Worm (Caenorhabditis elegans) whole organism, early embryonic: ENCODE measurements around the gene pals-22.
"Not testable (repeated sequence)": the region's sequence is repeated elsewhere in the genome, so short reads cannot be mapped to it uniquely, and the experiment has no call there.

ENCODE experiments used
- B0310.2 ChIP-seq: sonication (generic microtip); optimal IDR thresholded peaks from 2 replicates; lab custom pipeline; 2016; ENCODE audit warnings: mild to moderate bottlenecking, missing genetic modification characterization, missing compliant biosample characterization
- F13C5.2 ChIP-seq: sonication (generic microtip); optimal IDR thresholded peaks from 2 replicates; lab custom pipeline; 2017; ENCODE audit warnings: mild to moderate bottlenecking, missing genetic modification characterization, inconsistent platforms, missing compliant biosample characterization
- aly-1 ChIP-seq: sonication (generic microtip); optimal IDR thresholded peaks from 2 replicates; lab custom pipeline; 2016; ENCODE audit warnings: missing genetic modification characterization, missing compliant biosample characterization
- ama-1 ChIP-seq: fragments of 150-350 bp; optimal IDR thresholded peaks from 2 replicates; lab custom pipeline; 2014
- ceh-13 ChIP-seq: fragments of 200-800 bp; sonication (Bioruptor generic); optimal IDR thresholded peaks from 2 replicates; lab custom pipeline; 2018; ENCODE audit warnings: mild to moderate bottlenecking, missing genetic modification characterization, missing compliant biosample characterization
- ceh-36 ChIP-seq: sonication (generic microtip); optimal IDR thresholded peaks from 2 replicates; lab custom pipeline; 2016; ENCODE audit warnings: missing genetic modification characterization, inconsistent platforms, missing compliant biosample characterization
- ets-7 ChIP-seq: sonication (generic microtip); optimal IDR thresholded peaks from 2 replicates; lab custom pipeline; 2016; ENCODE audit warnings: missing genotype, missing genetic modification characterization, missing compliant biosample characterization
- flt-1 ChIP-seq: fragments of 200-800 bp; sonication (Bioruptor generic); IDR thresholded peaks from 2 replicates; pipeline ENCODE4 v1.3.6; 2022; ENCODE audit warnings: missing genetic modification characterization, missing compliant biosample characterization
- hmbx-1 ChIP-seq: sonication (generic microtip); optimal IDR thresholded peaks from 2 replicates; lab custom pipeline; 2016; ENCODE audit warnings: mild to moderate bottlenecking, missing genetic modification characterization, missing compliant biosample characterization
- hmg-4 ChIP-seq: fragments of 200-800 bp; sonication (Bioruptor generic); optimal IDR thresholded peaks from 2 replicates; lab custom pipeline; 2018; ENCODE audit warnings: mild to moderate bottlenecking, missing genetic modification characterization, missing compliant biosample characterization
- hnd-1 ChIP-seq: sonication (generic microtip); optimal IDR thresholded peaks from 2 replicates; lab custom pipeline; 2016; ENCODE audit warnings: missing genetic modification characterization, missing compliant biosample characterization
- pes-1 ChIP-seq: fragments of 200-800 bp; sonication (Bioruptor generic); IDR thresholded peaks from 2 replicates; pipeline ENCODE4 v1.3.6; 2022; ENCODE audit warnings: missing genetic modification reagents, missing genetic modification characterization, missing compliant biosample characterization
- scrt-1 ChIP-seq: fragments of 200-800 bp; sonication (Bioruptor generic); IDR thresholded peaks from 2 replicates; pipeline ENCODE4 v1.3.6; 2022; ENCODE audit warnings: missing genetic modification characterization, missing compliant biosample characterization
- sea-1 ChIP-seq: fragments of 200-800 bp; sonication (Bioruptor generic); conservative IDR thresholded peaks from 2 replicates; pipeline ENCODE4 v1.3.6; 2022; ENCODE audit warnings: missing genetic modification characterization, missing compliant biosample characterization
- tbx-11 ChIP-seq: fragments of 200-800 bp; sonication (Bioruptor generic); IDR thresholded peaks from 2 replicates; pipeline ENCODE4 v1.3.6; 2022; ENCODE audit warnings: missing genetic modification characterization, missing compliant biosample characterization
- tbx-37 ChIP-seq: fragments of 200-800 bp; sonication (Bioruptor generic); conservative IDR thresholded peaks from 2 replicates; pipeline ENCODE4 v1.3.6; 2022; ENCODE audit warnings: missing genetic modification reagents, missing genetic modification characterization, missing compliant biosample characterization
- tra-4 ChIP-seq: sonication (generic microtip); optimal IDR thresholded peaks from 2 replicates; lab custom pipeline; 2017; ENCODE audit warnings: missing genetic modification characterization, missing compliant biosample characterization

Gene pals-22

ce11 chrIII:97018-97417, 35.2 kb upstream of the pals-22 start, which contains the start of gene C29F9.8:
Gene C29F9.8 (minus strand): TSS chrIII:97118.
- not testable (repeated sequence) for TF ChIP-seq tbx-11 (GFP tag; lab: Robert Waterston, UW); scrt-1 (GFP tag; lab: Robert Waterston, UW); F13C5.2

ce11 chrIII:98822-99221, 33.4 kb upstream of the pals-22 start, which contains the start of gene C29F9.9:
Gene C29F9.9 (minus strand): TSS chrIII:98922.
- TF ChIP-seq sea-1 (GFP tag; lab: Robert Waterston, UW); flt-1 (GFP tag; lab: Robert Waterston, UW); hmbx-1 (tag; lab: Kevin White, UChicago): not testable (repeated sequence)

ce11 chrIII:114603-115002, 17.6 kb upstream of the pals-22 start, which contains the start of gene C29F9.6:
Gene C29F9.6 (plus strand): TSS chrIII:114903.
- TF ChIP-seq hmbx-1 (tag; lab: Kevin White, UChicago): no peak
- TF ChIP-seq tbx-11 (GFP tag; lab: Robert Waterston, UW): no peak
- no peak for TF ChIP-seq tbx-37
- no peak for TF ChIP-seq pes-1 (GFP tag; lab: Robert Waterston, UW)
- TF ChIP-seq scrt-1 (GFP tag; lab: Robert Waterston, UW): no peak
- no peak for TF ChIP-seq sea-1 (GFP tag; lab: Robert Waterston, UW)
- TF ChIP-seq ama-1 (lab: Kevin White, UChicago): no peak
- no peak for TF ChIP-seq F13C5.2
- no peak for TF ChIP-seq tra-4 (tag; lab: Kevin White, UChicago)
- no peak for TF ChIP-seq ceh-36 (tag; lab: Kevin White, UChicago)
- TF ChIP-seq ets-7 (tag; lab: Kevin White, UChicago): no peak
- TF ChIP-seq hmg-4: no peak
- TF ChIP-seq ceh-13 (GFP tag; lab: Kevin White, UChicago): no peak
- TF ChIP-seq flt-1 (GFP tag; lab: Robert Waterston, UW): no peak
- TF ChIP-seq aly-1 (tag; lab: Kevin White, UChicago): no peak

- TF ChIP-seq tbx-11 (GFP tag; lab: Robert Waterston, UW) (no peak), ets-7 (tag; lab: Kevin White, UChicago) (no peak), hmg-4 (no peak), B0310.2 (tag; lab: Kevin White, UChicago) (no peak), sea-1 (GFP tag; lab: Robert Waterston, UW) (no peak), tra-4 (tag; lab: Kevin White, UChicago) (no peak), ama-1 (lab: Kevin White, UChicago) (no peak)
Observed at ce11 chrIII:117210-117609, 15.0 kb upstream of the pals-22 start, which contains the start of gene C29F9.5. Gene C29F9.5 (plus strand): TSS chrIII:117510.

ce11 chrIII:117857-118256, 14.4 kb upstream of the pals-22 start:
- TF ChIP-seq tra-4 (tag; lab: Kevin White, UChicago) (no peak), ceh-13 (GFP tag; lab: Kevin White, UChicago) (no peak), ceh-36 (tag; lab: Kevin White, UChicago) (peak; percentile 45), F13C5.2 (no peak), ets-7 (tag; lab: Kevin White, UChicago) (no peak), aly-1 (tag; lab: Kevin White, UChicago) (no peak)

- TF ChIP-seq scrt-1 (GFP tag; lab: Robert Waterston, UW) (no peak), ama-1 (lab: Kevin White, UChicago) (no peak), hnd-1 (tag; lab: Kevin White, UChicago) (no peak), F13C5.2 (no peak), tbx-11 (GFP tag; lab: Robert Waterston, UW) (no peak)
Observed at ce11 chrIII:120199-120598, 12.0 kb upstream of the pals-22 start, which contains the start of gene pals-24. Gene pals-24 (plus strand): TSS chrIII:120435.

ce11 chrIII:121983-122449, 10.2 kb upstream of the pals-22 start, which contains the start of gene C29F9.12:
Gene C29F9.12 (minus strand): TSS chrIII:122033.
- not testable (repeated sequence) for TF ChIP-seq hmg-4; ets-7 (tag; lab: Kevin White, UChicago); scrt-1 (GFP tag; lab: Robert Waterston, UW)

ce11 chrIII:124478-124877, 7.7 kb upstream of the pals-22 start, which contains the start of gene pals-23:
Gene pals-23 (plus strand): TSS chrIII:124778.
- TF ChIP-seq tra-4 (tag; lab: Kevin White, UChicago) (no peak), scrt-1 (GFP tag; lab: Robert Waterston, UW) (no peak), pes-1 (GFP tag; lab: Robert Waterston, UW) (no peak), ceh-13 (GFP tag; lab: Kevin White, UChicago) (no peak), F13C5.2 (no peak), ets-7 (tag; lab: Kevin White, UChicago) (no peak), tbx-11 (GFP tag; lab: Robert Waterston, UW) (no peak), aly-1 (tag; lab: Kevin White, UChicago) (no peak), B0310.2 (tag; lab: Kevin White, UChicago) (no peak), hmg-4 (no peak), ceh-36 (tag; lab: Kevin White, UChicago) (no peak), ama-1 (lab: Kevin White, UChicago) (no peak), tbx-37 (no peak), sea-1 (GFP tag; lab: Robert Waterston, UW) (no peak), hmbx-1 (tag; lab: Kevin White, UChicago) (no peak), flt-1 (GFP tag; lab: Robert Waterston, UW) (no peak), hnd-1 (tag; lab: Kevin White, UChicago) (no peak)
